Fruit fly (Drosophila melanogaster) whole organism: ENCODE results near the gene CG31407.

ENCODE experiments used
- CG8478 ChIP-seq: fragments of >200 bp; optimal IDR thresholded peaks from 2 replicates; lab custom pipeline; 2018; ENCODE audit warnings: inconsistent platforms
- psq ChIP-seq: fragments of >200 bp; optimal IDR thresholded peaks from 2 replicates; lab custom pipeline; 2017
- usp ChIP-seq: fragments of >200 bp; optimal IDR thresholded peaks from 2 replicates; lab custom pipeline; 2017; ENCODE audit warnings: missing biosample characterization, missing genetic modification characterization, mixed read lengths

- TF ChIP-seq CG8478 (lab: Kevin White, UChicago) (no peak), psq (lab: Kevin White, UChicago) (no peak), usp (GFP tag; lab: Kevin White, UChicago) (no peak)
Observed at dm6 chr3R:9985585-9986393, 39.2 kb downstream of the CG31407 start, which contains the start of gene Art4.
